Fruit fly (Drosophila melanogaster) whole organism, adult: Measurements from ENCODE around the gene mRpL40.

Experiments
- CG11617 ChIP-seq: fragments of 200-800 bp; sonication (Bioruptor generic); optimal IDR thresholded peaks from 2 replicates; lab custom pipeline; 2017; ENCODE audit warnings: mild to moderate bottlenecking, missing biosample characterization, missing genetic modification reagents, missing genetic modification characterization
- CG12768 ChIP-seq: fragments of 200-800 bp; sonication (Bioruptor generic); optimal IDR thresholded peaks from 2 replicates; lab custom pipeline; 2017; ENCODE audit warnings: missing biosample characterization, missing genetic modification characterization, mild to moderate bottlenecking, moderate library complexity, missing genetic modification reagents
- CG14711 ChIP-seq: fragments of 200-800 bp; sonication (Bioruptor generic); optimal IDR thresholded peaks from 2 replicates; lab custom pipeline; 2018; ENCODE audit warnings: missing biosample characterization, mild to moderate bottlenecking, missing genetic modification characterization, moderate library complexity
- CG1620 ChIP-seq: fragments of 200-800 bp; sonication (Bioruptor generic); optimal IDR thresholded peaks from 2 replicates; lab custom pipeline; 2016; ENCODE audit warnings: missing biosample characterization, missing genetic modification characterization
- CG33017 ChIP-seq: fragments of 200-800 bp; sonication (Bioruptor generic); optimal IDR thresholded peaks from 2 replicates; lab custom pipeline; 2018; ENCODE audit warnings: missing biosample characterization, mild to moderate bottlenecking, missing genetic modification characterization, moderate library complexity
- CG5204 ChIP-seq: fragments of 200-800 bp; sonication (Bioruptor generic); optimal IDR thresholded peaks from 2 replicates; lab custom pipeline; 2016; ENCODE audit warnings: missing biosample characterization, missing genetic modification characterization
- CG7045 ChIP-seq: fragments of 200-800 bp; sonication (Bioruptor generic); optimal IDR thresholded peaks from 2 replicates; lab custom pipeline; 2017; ENCODE audit warnings: missing biosample characterization, mild to moderate bottlenecking, missing genetic modification characterization
- CG7101 ChIP-seq: fragments of 200-800 bp; sonication (Bioruptor generic); optimal IDR thresholded peaks from 2 replicates; lab custom pipeline; 2018; ENCODE audit warnings: missing biosample characterization, mild to moderate bottlenecking, missing genetic modification characterization, moderate library complexity
- Clk ChIP-seq: fragments of 200-800 bp; sonication (Bioruptor generic); optimal IDR thresholded peaks from 2 replicates; lab custom pipeline; 2017; ENCODE audit warnings: missing biosample characterization, missing genetic modification characterization
- Crg-1 ChIP-seq: fragments of 200-800 bp; sonication (Bioruptor generic); optimal IDR thresholded peaks from 2 replicates; lab custom pipeline; 2016; ENCODE audit warnings: missing biosample characterization, missing genetic modification characterization
- Hr96 ChIP-seq: fragments of 200-800 bp; sonication (Bioruptor generic); optimal IDR thresholded peaks from 2 replicates; lab custom pipeline; 2016; ENCODE audit warnings: missing biosample characterization, missing genetic modification characterization
- Mnt ChIP-seq: fragments of 200-800 bp; sonication (Bioruptor generic); optimal IDR thresholded peaks from 2 replicates; lab custom pipeline; 2016; ENCODE audit warnings: missing biosample characterization, mild to moderate bottlenecking, missing genetic modification characterization
- bab1 ChIP-seq: fragments of 200-800 bp; sonication (Bioruptor generic); optimal IDR thresholded peaks from 3 replicates; lab custom pipeline; 2019; ENCODE audit warnings: missing biosample characterization, mild to moderate bottlenecking, missing genetic modification characterization, moderate library complexity
- cic ChIP-seq: fragments of 200-800 bp; sonication (Bioruptor generic); optimal IDR thresholded peaks from 2 replicates; lab custom pipeline; 2017; ENCODE audit warnings: missing biosample characterization, mild to moderate bottlenecking, missing genetic modification characterization, moderate library complexity
- cnc ChIP-seq, 2 experiments: fragments of >200 bp; optimal IDR thresholded peaks; 2 replicates each; lab custom pipeline; 2017
- kay ChIP-seq: fragments of 200-800 bp; sonication (Bioruptor generic); peaks from one replicate; lab custom pipeline; 2016; ENCODE audit warnings: missing biosample characterization, missing genetic modification characterization, borderline replicate concordance
- ovo ChIP-seq: fragments of 200-800 bp; sonication (Bioruptor generic); optimal IDR thresholded peaks from 2 replicates; lab custom pipeline; 2016; ENCODE audit warnings: missing biosample characterization, missing genetic modification characterization
- pad ChIP-seq: fragments of 200-800 bp; sonication (Bioruptor generic); optimal IDR thresholded peaks from 3 replicates; lab custom pipeline; 2017; ENCODE audit warnings: missing biosample characterization, missing genetic modification characterization, mild to moderate bottlenecking, moderate library complexity, missing genetic modification reagents
- tj ChIP-seq: fragments of 200-800 bp; sonication (Bioruptor generic); optimal IDR thresholded peaks from 3 replicates; lab custom pipeline; 2017; ENCODE audit warnings: missing biosample characterization, mild to moderate bottlenecking, missing genetic modification characterization, moderate library complexity
- toe ChIP-seq: fragments of 200-800 bp; sonication (Bioruptor generic); optimal IDR thresholded peaks from 2 replicates; lab custom pipeline; 2016; ENCODE audit warnings: missing biosample characterization, missing genetic modification characterization

The mRpL40 gene

dm6 chr3R:11412371-11412770 is 4.7 kb downstream of the mRpL40 start, which contains the start of gene Ipo9:
Gene Ipo9, plus strand, starts transcription at chr3R:11412522.
- peak; percentile 19 for TF ChIP-seq bab1
- no peak for TF ChIP-seq Hr96 (GFP tag; lab: Kevin White, UChicago)
- no peak for TF ChIP-seq toe (GFP tag; lab: Kevin White, UChicago)
- no peak for TF ChIP-seq CG12768
- peak; percentile 1 for TF ChIP-seq cic (GFP tag; lab: Kevin White, UChicago)
- TF ChIP-seq ovo (GFP tag; lab: Kevin White, UChicago), result no peak
- TF ChIP-seq Mnt (GFP tag; lab: Kevin White, UChicago), result peak; percentile 76
- TF ChIP-seq CG33017 (tag; lab: Kevin White, UChicago), result no peak
- TF ChIP-seq tj (GFP tag; lab: Kevin White, UChicago), result no peak
- no peak for TF ChIP-seq CG5204
- no peak for TF ChIP-seq CG7045 (GFP tag; lab: Kevin White, UChicago)
- TF ChIP-seq CG1620 (GFP tag; lab: Kevin White, UChicago), result no peak
- TF ChIP-seq pad, result no peak
- TF ChIP-seq Clk (GFP tag; lab: Kevin White, UChicago), result no peak
- TF ChIP-seq CG14711 (tag; lab: Kevin White, UChicago), result no peak
- peak; percentile 18 for TF ChIP-seq Crg-1 (GFP tag; lab: Kevin White, UChicago)
- no peak for TF ChIP-seq CG11617 (GFP tag; lab: Kevin White, UChicago)
- TF ChIP-seq CG7101 (tag; lab: Kevin White, UChicago), result peak; percentile 40
- TF ChIP-seq cnc (optimal IDR thresholded peaks at IDR 0.05; lab: Kevin White, UChicago), result no peak
- TF ChIP-seq kay (GFP tag; lab: Kevin White, UChicago), result peak; percentile 70

dm6 chr3R:11418568-11418967 is 10.8 kb downstream of the mRpL40 start, which contains the start of the genes bumpel and CG45676:
Gene bumpel, minus strand, starts transcription at chr3R:11418668.
Gene CG45676, plus strand, starts transcription at chr3R:11418885.
- no peak for TF ChIP-seq bab1
- peak; percentile 2 for TF ChIP-seq CG12768

dm6 chr3R:11421643-11422122 is 14.0 kb downstream of the mRpL40 start, which contains the start of the genes ninaG and Sptz:
Gene ninaG, minus strand, starts transcription at chr3R:11421693.
Gene Sptz, plus strand, starts transcription at chr3R:11422092.
- TF ChIP-seq CG14711 (tag; lab: Kevin White, UChicago) (peak; percentile 82), Hr96 (GFP tag; lab: Kevin White, UChicago) (peak; percentile 90), Crg-1 (GFP tag; lab: Kevin White, UChicago) (peak; percentile 84), pad (peak; percentile 73), CG11617 (GFP tag; lab: Kevin White, UChicago) (peak; percentile 86), ovo (GFP tag; lab: Kevin White, UChicago) (peak; percentile 76), Mnt (GFP tag; lab: Kevin White, UChicago) (peak; percentile 81), cic (GFP tag; lab: Kevin White, UChicago) (no peak), Clk (GFP tag; lab: Kevin White, UChicago) (peak; percentile 73), bab1 (peak; percentile 88), CG12768 (peak; percentile 88), cnc (optimal IDR thresholded peaks at IDR 0.05; lab: Kevin White, UChicago) (no peak), tj (GFP tag; lab: Kevin White, UChicago) (peak; percentile 59), kay (GFP tag; lab: Kevin White, UChicago) (no peak), CG33017 (tag; lab: Kevin White, UChicago) (peak; percentile 76), CG7045 (GFP tag; lab: Kevin White, UChicago) (peak; percentile 87), CG5204 (peak; percentile 87), toe (GFP tag; lab: Kevin White, UChicago) (peak; percentile 89), CG7101 (tag; lab: Kevin White, UChicago) (peak; percentile 87), CG1620 (GFP tag; lab: Kevin White, UChicago) (peak; percentile 95)

- peak; percentile 54 for TF ChIP-seq CG12768
- peak; percentile 51 for TF ChIP-seq pad
- peak; percentile 58 for TF ChIP-seq CG7101 (tag; lab: Kevin White, UChicago)
- TF ChIP-seq Crg-1 (GFP tag; lab: Kevin White, UChicago), result peak; percentile 54
- TF ChIP-seq CG14711 (tag; lab: Kevin White, UChicago), result peak; percentile 43
- TF ChIP-seq CG11617 (GFP tag; lab: Kevin White, UChicago), result no peak
- peak; percentile 44 for TF ChIP-seq Mnt (GFP tag; lab: Kevin White, UChicago)
- no peak for TF ChIP-seq CG5204
- TF ChIP-seq CG33017 (tag; lab: Kevin White, UChicago), result peak; percentile 3
Observed at dm6 chr3R:11429814-11430213, 22.1 kb downstream of the mRpL40 start, which contains the start of gene Dtd. Gene Dtd, plus strand, starts transcription at chr3R:11430061.

- no peak for TF ChIP-seq ovo (GFP tag; lab: Kevin White, UChicago)
- TF ChIP-seq cic (GFP tag; lab: Kevin White, UChicago), result no peak
- no peak for TF ChIP-seq CG33017 (tag; lab: Kevin White, UChicago)
- no peak for TF ChIP-seq CG7045 (GFP tag; lab: Kevin White, UChicago)
- no peak for TF ChIP-seq bab1
Observed at dm6 chr3R:11430307-11430706, 22.6 kb downstream of the mRpL40 start.

- TF ChIP-seq bab1 (peak; percentile 36), pad (no peak), CG11617 (GFP tag; lab: Kevin White, UChicago) (peak; percentile 69), tj (GFP tag; lab: Kevin White, UChicago) (peak; percentile 11), kay (GFP tag; lab: Kevin White, UChicago) (no peak), Mnt (GFP tag; lab: Kevin White, UChicago) (peak; percentile 99), cic (GFP tag; lab: Kevin White, UChicago) (no peak), CG7045 (GFP tag; lab: Kevin White, UChicago) (no peak)
Observed at dm6 chr3R:11431395-11431977, 23.8 kb downstream of the mRpL40 start, which contains the start of the genes RpL24-like and CG5276. Gene RpL24-like, minus strand, starts transcription at chr3R:11431582. Gene CG5276, plus strand, starts transcription at chr3R:11431738.
